1 fruit fly cellular context compared by ENCODE assay signal in genomic region chrX:10009794-10010614, dm6.
A peak's percentile ranks its signal among the peaks of the same experiment; 100 is the strongest.
TF ChIP-seq lines count a peak whose summit lies in the region.

Gene Dna2 (plus strand): TSS chrX:10010481.

TF ChIP-seq in whole organism, embryonic, 481 proteins besides CTCF, POLR2A, EP300 and RAD21 (continued from another document):
- no peak for TF ChIP-seq Usf (GFP tag; optimal IDR thresholded peaks at IDR 0.05; lab: Kevin White, UChicago)
- TF ChIP-seq prd (optimal IDR thresholded peaks at IDR 0.05; lab: Kevin White, UChicago) = no peak
- peak; percentile 41; the same call in 2 of the 3 replicates for TF ChIP-seq prd (GFP tag; IDR thresholded peaks at IDR 0.05; lab: Robert Waterston, UW)
- TF ChIP-seq Sry-δ (GFP tag; optimal IDR thresholded peaks at IDR 0.05; lab: Kevin White, UChicago) = no peak
- TF ChIP-seq D (optimal IDR thresholded peaks at IDR 0.05; lab: Kevin White, UChicago) = no peak
- no peak for TF ChIP-seq D (GFP tag; optimal IDR thresholded peaks at IDR 0.05; lab: Kevin White, UChicago)
- TF ChIP-seq CG13424 (tag; optimal IDR thresholded peaks at IDR 0.05; lab: Kevin White, UChicago) = no peak
- no peak for TF ChIP-seq trh (GFP tag; optimal IDR thresholded peaks at IDR 0.05; lab: Kevin White, UChicago)
- no peak for TF ChIP-seq CG1832 (GFP tag; optimal IDR thresholded peaks at IDR 0.05; lab: Kevin White, UChicago)
- TF ChIP-seq CG14860 (GFP tag; IDR thresholded peaks at IDR 0.05; lab: Robert Waterston, UW; ENCODE audit: partially characterized antibody) = no peak
- no peak for TF ChIP-seq CG2202 (tag; optimal IDR thresholded peaks at IDR 0.05; lab: Kevin White, UChicago)
- peak; percentile 92 for TF ChIP-seq Dip2 (GFP tag; IDR thresholded peaks at IDR 0.05; lab: Robert Waterston, UW)
- TF ChIP-seq bigmax (GFP tag; optimal IDR thresholded peaks at IDR 0.05; lab: Kevin White, UChicago) = no peak
- no peak for TF ChIP-seq CG5953 (GFP tag; IDR thresholded peaks at IDR 0.05; lab: Robert Waterston, UW)
- TF ChIP-seq C15 (GFP tag; IDR thresholded peaks at IDR 0.05; lab: Robert Waterston, UW) = no peak
- no peak for TF ChIP-seq CG1529 (GFP tag; optimal IDR thresholded peaks at IDR 0.05; lab: Kevin White, UChicago)
- TF ChIP-seq CG7839 (tag; optimal IDR thresholded peaks at IDR 0.05; lab: Kevin White, UChicago) = peak; percentile 35
- TF ChIP-seq otp (GFP tag; IDR thresholded peaks at IDR 0.05; lab: Robert Waterston, UW) = no peak
- no peak for TF ChIP-seq schlank (tag; optimal IDR thresholded peaks at IDR 0.05; lab: Kevin White, UChicago)
- TF ChIP-seq CG3995 (GFP tag; optimal IDR thresholded peaks at IDR 0.05; lab: Kevin White, UChicago) = no peak
- TF ChIP-seq NfI (GFP tag; optimal IDR thresholded peaks at IDR 0.05; lab: Kevin White, UChicago) = peak; percentile 1
- no peak for TF ChIP-seq CG2875 (GFP tag; optimal IDR thresholded peaks at IDR 0.05; lab: Kevin White, UChicago)
- no peak for TF ChIP-seq ken (GFP tag; IDR thresholded peaks at IDR 0.05; lab: Robert Waterston, UW)
- no peak for TF ChIP-seq Bgb (GFP tag; IDR thresholded peaks at IDR 0.05; lab: Robert Waterston, UW; ENCODE audit: partially characterized antibody)
- TF ChIP-seq CG43689 (GFP tag; IDR thresholded peaks at IDR 0.05; lab: Robert Waterston, UW) = no peak
- TF ChIP-seq CHES-1-like (GFP tag; optimal IDR thresholded peaks at IDR 0.05; lab: Kevin White, UChicago) = no peak
- no peak for TF ChIP-seq al (GFP tag; IDR thresholded peaks at IDR 0.05; lab: Robert Waterston, UW)
- TF ChIP-seq Meics (GFP tag; optimal IDR thresholded peaks at IDR 0.05; lab: Kevin White, UChicago) = no peak
- no peak for TF ChIP-seq pan (optimal IDR thresholded peaks at IDR 0.05; lab: Kevin White, UChicago)
- TF ChIP-seq pan (GFP tag; optimal IDR thresholded peaks at IDR 0.05 in 1 of 2, IDR thresholded peaks at IDR 0.05 in 1 of 2) = no peak
- peak; percentile 48 for TF ChIP-seq sisA (GFP tag; IDR thresholded peaks at IDR 0.05; lab: Robert Waterston, UW)
- TF ChIP-seq CG16813 (GFP tag; IDR thresholded peaks at IDR 0.05; lab: Robert Waterston, UW; ENCODE audit: partially characterized antibody) = no peak
- no peak for TF ChIP-seq pnt (GFP tag; optimal IDR thresholded peaks at IDR 0.05; lab: Kevin White, UChicago)
- TF ChIP-seq TFAM (GFP tag; optimal IDR thresholded peaks at IDR 0.05; lab: Kevin White, UChicago) = no peak
- no peak for TF ChIP-seq D19B (GFP tag; optimal IDR thresholded peaks at IDR 0.05; lab: Kevin White, UChicago)
- no peak for TF ChIP-seq B-H1 (GFP tag; IDR thresholded peaks at IDR 0.05; lab: Robert Waterston, UW)
- no peak for TF ChIP-seq Poxn (GFP tag; IDR thresholded peaks at IDR 0.05; lab: Robert Waterston, UW)
- no peak for TF ChIP-seq CG15269 (tag; optimal IDR thresholded peaks at IDR 0.05; lab: Kevin White, UChicago)
- TF ChIP-seq z (GFP tag; IDR thresholded peaks at IDR 0.05; lab: Robert Waterston, UW) = no peak
- TF ChIP-seq CG2116 (GFP tag; optimal IDR thresholded peaks at IDR 0.05; lab: Kevin White, UChicago) = peak; percentile 41
- TF ChIP-seq caup (GFP tag; optimal IDR thresholded peaks at IDR 0.05; lab: Kevin White, UChicago; ENCODE audit: severe bottlenecking) = no peak
- TF ChIP-seq mirr (GFP tag; optimal IDR thresholded peaks at IDR 0.05; lab: Kevin White, UChicago) = no peak
- no peak for TF ChIP-seq lbe (GFP tag; optimal IDR thresholded peaks at IDR 0.05; lab: Kevin White, UChicago)
- TF ChIP-seq aop (GFP tag; IDR thresholded peaks at IDR 0.05; lab: Robert Waterston, UW) = no peak
- TF ChIP-seq Hr3 (GFP tag; optimal IDR thresholded peaks at IDR 0.05; lab: Kevin White, UChicago) = peak; percentile 23
